Worm (Caenorhabditis elegans) whole organism, young adult: ENCODE measurements around the gene ttc-17.

Experiments
- B0336.3 ChIP-seq: fragments of 200-800 bp; sonication (Bioruptor generic); IDR thresholded peaks from 2 replicates; pipeline ENCODE4 v1.3.6; 2022; ENCODE audit warnings: missing genetic modification characterization, missing compliant biosample characterization
- C17E4.6 ChIP-seq: fragments of 200-800 bp; sonication (Bioruptor generic); IDR thresholded peaks from 2 replicates; pipeline ENCODE4 v1.3.6; 2022; ENCODE audit warnings: missing genetic modification reagents, missing genetic modification characterization, missing compliant biosample characterization
- F22D6.2 ChIP-seq: sonication (generic microtip); optimal IDR thresholded peaks from 2 replicates; lab custom pipeline; 2016; ENCODE audit warnings: mild to moderate bottlenecking, missing genetic modification characterization, missing compliant biosample characterization
- F55B11.4 ChIP-seq: sonication (generic microtip); optimal IDR thresholded peaks from 2 replicates; lab custom pipeline; 2016; ENCODE audit warnings: missing compliant biosample characterization, missing genetic modification characterization, borderline replicate concordance; ENCODE audit not compliant: insufficient read depth
- F57C9.4 ChIP-seq: sonication (generic microtip); optimal IDR thresholded peaks from 2 replicates; lab custom pipeline; 2017; ENCODE audit warnings: mild to moderate bottlenecking, missing genetic modification characterization, missing compliant biosample characterization
- T26A5.8 ChIP-seq: sonication (generic microtip); optimal IDR thresholded peaks from 2 replicates; lab custom pipeline; 2016; ENCODE audit warnings: missing genetic modification characterization, missing compliant biosample characterization
- Y53G8AR.9 ChIP-seq: fragments of 200-800 bp; sonication (Bioruptor generic); conservative IDR thresholded peaks from 2 replicates; pipeline ENCODE4 v1.3.6; 2022; ENCODE audit warnings: missing genetic modification reagents, missing genetic modification characterization, missing compliant biosample characterization
- Y95B8A.8 ChIP-seq: fragments of 200-800 bp; sonication (Bioruptor generic); IDR thresholded peaks from 2 replicates; pipeline ENCODE4 v1.3.6; 2022; ENCODE audit warnings: missing genetic modification reagents, missing genetic modification characterization, missing compliant biosample characterization
- ZK185.1 ChIP-seq: sonication (generic microtip); optimal IDR thresholded peaks from 2 replicates; lab custom pipeline; 2016; ENCODE audit warnings: mild to moderate bottlenecking, missing genetic modification characterization, missing compliant biosample characterization; ENCODE audit not compliant: poor library complexity, severe bottlenecking
- bed-1 ChIP-seq: fragments of 200-800 bp; sonication (Bioruptor generic); IDR thresholded peaks from 2 replicates; pipeline ENCODE4 v1.3.6; 2022; ENCODE audit warnings: missing genetic modification reagents, missing genetic modification characterization, missing compliant biosample characterization
- cebp-2 ChIP-seq: fragments of 200-800 bp; sonication (Bioruptor generic); IDR thresholded peaks from 2 replicates; pipeline ENCODE4 v1.3.6; 2022; ENCODE audit warnings: missing genetic modification characterization, missing compliant biosample characterization
- ceh-100 ChIP-seq: fragments of 200-800 bp; sonication (Bioruptor generic); IDR thresholded peaks from 2 replicates; pipeline ENCODE4 v1.3.6; 2022; ENCODE audit warnings: missing genetic modification reagents, missing genetic modification characterization, missing compliant biosample characterization
- ceh-40 ChIP-seq: fragments of 200-800 bp; sonication (Bioruptor generic); IDR thresholded peaks from 2 replicates; pipeline ENCODE4 v1.3.6; 2022; ENCODE audit warnings: missing genetic modification characterization, missing compliant biosample characterization
- ceh-58 ChIP-seq: fragments of 200-800 bp; sonication (Bioruptor generic); IDR thresholded peaks from 2 replicates; pipeline ENCODE4 v1.3.6; 2022; ENCODE audit warnings: missing genetic modification characterization, missing compliant biosample characterization
- die-1 ChIP-seq: sonication (generic microtip); optimal IDR thresholded peaks from 2 replicates; lab custom pipeline; 2016; ENCODE audit warnings: missing genotype, mild to moderate bottlenecking, missing genetic modification characterization, missing compliant biosample characterization
- dox-1 ChIP-seq: fragments of 200-800 bp; sonication (Bioruptor generic); IDR thresholded peaks from 2 replicates; pipeline ENCODE4 v1.3.6; 2022; ENCODE audit warnings: missing genetic modification reagents, missing genetic modification characterization, missing compliant biosample characterization
- efl-1 ChIP-seq: fragments of 150-350 bp; optimal IDR thresholded peaks from 2 replicates; lab custom pipeline; 2014; ENCODE audit warnings: missing biosample characterization, missing genetic modification reagents, missing genetic modification characterization
- egl-44 ChIP-seq: fragments of 200-800 bp; sonication (Bioruptor generic); IDR thresholded peaks from 2 replicates; pipeline ENCODE4 v1.3.6; 2022; ENCODE audit warnings: missing genetic modification reagents, missing genetic modification characterization, missing compliant biosample characterization
- ets-4 ChIP-seq: fragments of 200-800 bp; sonication (Bioruptor generic); optimal IDR thresholded peaks from 2 replicates; lab custom pipeline; 2018; ENCODE audit warnings: mild to moderate bottlenecking, missing genetic modification characterization, missing compliant biosample characterization
- gei-17 ChIP-seq: fragments of 200-800 bp; sonication (Bioruptor generic); optimal IDR thresholded peaks from 2 replicates; lab custom pipeline; 2018; ENCODE audit warnings: mild to moderate bottlenecking, missing genetic modification characterization, missing compliant biosample characterization
- hlh-12 ChIP-seq: sonication (generic microtip); optimal IDR thresholded peaks from 2 replicates; lab custom pipeline; 2016; ENCODE audit warnings: missing genetic modification characterization, missing compliant biosample characterization
- hmg-20 ChIP-seq: fragments of 200-800 bp; sonication (Bioruptor generic); IDR thresholded peaks from 2 replicates; pipeline ENCODE4 v1.3.6; 2022; ENCODE audit warnings: missing genetic modification reagents, missing genetic modification characterization, missing compliant biosample characterization
- let-526 ChIP-seq: fragments of 200-800 bp; sonication (Bioruptor generic); IDR thresholded peaks from 2 replicates; pipeline ENCODE4 v1.3.6; 2022; ENCODE audit warnings: missing genetic modification reagents, missing genetic modification characterization, missing compliant biosample characterization
- let-607 ChIP-seq, 2 experiments: fragments of 200-800 bp in 1 of 2; sonication (Bioruptor generic) in 1 of 2; sonication (generic microtip) in 1 of 2; optimal IDR thresholded peaks; 2 replicates each; lab custom pipeline; 2016 to 2018; ENCODE audit warnings: mild to moderate bottlenecking in 2 of 2, missing compliant biosample characterization in 2 of 2, missing genetic modification characterization in 2 of 2, moderate library complexity in 2 of 2, missing genotype in 1 of 2
- lsl-1 ChIP-seq: fragments of 200-800 bp; sonication (Bioruptor generic); optimal IDR thresholded peaks from 2 replicates; lab custom pipeline; 2018; ENCODE audit warnings: mild to moderate bottlenecking, missing genetic modification characterization, moderate library complexity, missing compliant biosample characterization
- madf-10 ChIP-seq: sonication (generic microtip); optimal IDR thresholded peaks from 2 replicates; lab custom pipeline; 2016; ENCODE audit warnings: mild to moderate bottlenecking, missing genetic modification characterization, missing compliant biosample characterization
- madf-3 ChIP-seq: fragments of 200-800 bp; sonication (Bioruptor generic); IDR thresholded peaks from 2 replicates; pipeline ENCODE4 v1.3.6; 2022; ENCODE audit warnings: missing genetic modification reagents, missing genetic modification characterization, missing compliant biosample characterization
- madf-8 ChIP-seq: fragments of 200-800 bp; sonication (Bioruptor generic); conservative IDR thresholded peaks from 2 replicates; pipeline ENCODE4 v1.3.6; 2022; ENCODE audit warnings: missing genetic modification reagents, missing genetic modification characterization, missing compliant biosample characterization
- mes-4 ChIP-seq: sonication (generic microtip); optimal IDR thresholded peaks from 2 replicates; lab custom pipeline; 2016; ENCODE audit warnings: missing genotype, missing genetic modification characterization, missing compliant biosample characterization
- nfya-2 ChIP-seq: fragments of 200-800 bp; sonication (Bioruptor generic); IDR thresholded peaks from 2 replicates; pipeline ENCODE4 v1.3.6; 2022; ENCODE audit warnings: missing genetic modification reagents, missing genetic modification characterization, missing compliant biosample characterization
- nhr-120 ChIP-seq: fragments of 200-800 bp; sonication (Bioruptor generic); IDR thresholded peaks from 2 replicates; pipeline ENCODE4 v1.3.6; 2022; ENCODE audit warnings: missing genetic modification characterization, missing compliant biosample characterization
- nhr-90 ChIP-seq: sonication (generic microtip); optimal IDR thresholded peaks from 2 replicates; lab custom pipeline; 2016; ENCODE audit warnings: missing genotype, mild to moderate bottlenecking, missing genetic modification characterization, missing compliant biosample characterization
- pha-4 ChIP-seq: fragments of 150-350 bp; sonication (generic microtip); optimal IDR thresholded peaks from 2 replicates; lab custom pipeline; 2014; ENCODE audit warnings: missing biosample characterization, missing genetic modification reagents, missing genetic modification characterization
- sdz-38 ChIP-seq: sonication (generic microtip); optimal IDR thresholded peaks from 2 replicates; lab custom pipeline; 2016; ENCODE audit warnings: missing genotype, missing genetic modification characterization, missing compliant biosample characterization
- sptf-2 ChIP-seq: fragments of 200-800 bp; sonication (Bioruptor generic); optimal IDR thresholded peaks from 2 replicates; lab custom pipeline; 2018; ENCODE audit warnings: mild to moderate bottlenecking, missing genetic modification characterization, missing compliant biosample characterization
- tlf-1 ChIP-seq: fragments of 200-800 bp; sonication (Bioruptor generic); optimal IDR thresholded peaks from 2 replicates; lab custom pipeline; 2018; ENCODE audit warnings: mild to moderate bottlenecking, missing genetic modification characterization, missing compliant biosample characterization
- zfh-2 ChIP-seq: fragments of 200-800 bp; sonication (Bioruptor generic); conservative IDR thresholded peaks from 2 replicates; pipeline ENCODE4 v1.3.6; 2022; ENCODE audit warnings: missing genetic modification reagents, missing genetic modification characterization, missing compliant biosample characterization
- ztf-18 ChIP-seq: sonication (generic microtip); optimal IDR thresholded peaks from 2 replicates; lab custom pipeline; 2016; ENCODE audit warnings: missing genotype, mild to moderate bottlenecking, missing genetic modification characterization, missing compliant biosample characterization
- ztf-3 ChIP-seq: fragments of 200-800 bp; sonication (Bioruptor generic); optimal IDR thresholded peaks from 2 replicates; lab custom pipeline; 2018; ENCODE audit warnings: mild to moderate bottlenecking, missing genetic modification characterization, missing compliant biosample characterization

ttc-17 gene

DNA sequence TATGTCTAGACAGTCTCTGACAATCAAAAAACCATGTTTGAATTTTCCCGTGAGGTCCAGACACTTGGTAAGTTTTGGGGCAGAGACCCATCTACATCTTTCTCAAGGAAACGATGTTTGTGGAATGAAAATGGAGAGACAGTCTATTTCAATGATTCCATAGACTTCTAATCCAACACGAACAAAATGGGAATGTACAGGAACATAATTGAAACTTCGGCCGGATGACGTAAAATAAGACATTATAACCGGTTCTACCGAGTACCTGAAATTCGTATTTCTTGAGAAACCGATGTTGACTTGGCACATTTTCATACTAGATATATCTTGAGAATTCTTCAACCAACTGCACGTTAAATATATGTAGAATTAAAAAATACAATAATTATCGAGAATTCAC lies 31.3 kb downstream of the ttc-17 start, which contains the start of gene str-87:
Gene str-87, minus strand, starts transcription at position 101 of the 400 bp plus-strand sequence.
- TF ChIP-seq F55B11.4 (tag; lab: Kevin White, UChicago) (no peak), egl-44 (GFP tag; lab: Robert Waterston, UW) (no peak), F22D6.2 (tag; lab: Kevin White, UChicago) (no peak), efl-1 (GFP tag; lab: Kevin White, UChicago) (no peak), zfh-2 (GFP tag; lab: Robert Waterston, UW) (no peak), ceh-40 (GFP tag; lab: Robert Waterston, UW) (no peak), madf-3 (GFP tag; lab: Robert Waterston, UW) (no peak), madf-10 (no peak), B0336.3 (GFP tag; lab: Robert Waterston, UW) (no peak), ztf-3 (GFP tag; lab: Kevin White, UChicago) (no peak), gei-17 (GFP tag; lab: Kevin White, UChicago) (no peak), hlh-12 (tag; lab: Kevin White, UChicago) (no peak), sptf-2 (GFP tag; lab: Kevin White, UChicago) (no peak), nhr-90 (no peak)

DNA sequence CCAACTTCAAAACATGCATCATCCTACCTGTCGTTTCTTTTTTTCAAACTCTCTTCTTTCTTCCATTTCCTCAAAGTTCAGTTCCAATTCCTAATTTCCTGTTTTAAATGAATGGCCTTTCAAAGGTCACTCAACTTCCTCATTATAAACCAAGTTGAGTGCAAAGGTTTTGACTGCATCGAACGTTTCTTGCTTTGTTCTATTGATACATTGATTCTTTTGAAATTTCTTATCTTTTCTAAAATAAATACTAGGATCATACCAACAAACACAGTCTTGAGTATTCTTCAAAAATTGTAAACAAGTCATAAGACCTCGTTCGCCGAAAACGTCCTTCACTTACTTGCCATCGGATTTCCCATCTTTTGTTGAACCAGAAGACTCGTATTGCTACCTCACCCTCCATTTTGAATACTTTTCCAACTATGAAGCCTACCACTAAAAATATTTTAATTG lies 33.4 kb downstream of the ttc-17 start, which contains the start of gene F59E11.7:
Gene F59E11.7, plus strand, starts transcription at position 51 of the 456 bp plus-strand sequence.
- no peak for TF ChIP-seq F57C9.4 (tag; lab: Kevin White, UChicago)
- TF ChIP-seq Y95B8A.8 (GFP tag; lab: Robert Waterston, UW): no peak
- TF ChIP-seq nhr-120 (GFP tag; lab: Robert Waterston, UW): no peak

DNA sequence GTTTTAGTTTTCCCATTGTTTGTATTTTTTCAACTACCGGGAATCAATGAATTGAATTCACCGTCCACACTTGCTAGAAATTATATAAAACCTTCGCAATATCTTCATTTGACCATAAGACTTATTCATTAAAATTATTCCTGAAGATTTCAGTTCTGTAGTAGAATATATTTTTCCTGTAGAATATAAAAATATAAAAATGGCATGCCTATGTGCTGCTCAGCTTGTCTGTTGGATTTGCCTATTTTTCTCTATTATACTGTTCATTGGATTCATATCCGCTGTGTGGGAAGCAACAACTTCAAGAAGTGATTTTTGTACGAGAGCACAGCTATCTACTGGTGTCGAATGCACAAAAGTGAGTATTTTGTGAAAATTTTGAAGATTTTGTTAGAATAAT lies 34.8 kb downstream of the ttc-17 start, which contains the start of gene F59E11.6:
Gene F59E11.6, plus strand, starts transcription at position 111 of the 400 bp plus-strand sequence.
- TF ChIP-seq T26A5.8 (tag; lab: Kevin White, UChicago) (no peak), let-607 (tag; optimal IDR thresholded peaks at IDR 0.05; lab: Kevin White, UChicago) (no peak), hmg-20 (no peak), pha-4 (tag; lab: Kevin White, UChicago) (no peak), tlf-1 (GFP tag; lab: Kevin White, UChicago) (no peak), madf-8 (no peak), die-1 (tag; lab: Kevin White, UChicago) (no peak), lsl-1 (GFP tag; lab: Kevin White, UChicago) (no peak), ceh-58 (no peak), hlh-12 (tag; lab: Kevin White, UChicago) (no peak)

DNA sequence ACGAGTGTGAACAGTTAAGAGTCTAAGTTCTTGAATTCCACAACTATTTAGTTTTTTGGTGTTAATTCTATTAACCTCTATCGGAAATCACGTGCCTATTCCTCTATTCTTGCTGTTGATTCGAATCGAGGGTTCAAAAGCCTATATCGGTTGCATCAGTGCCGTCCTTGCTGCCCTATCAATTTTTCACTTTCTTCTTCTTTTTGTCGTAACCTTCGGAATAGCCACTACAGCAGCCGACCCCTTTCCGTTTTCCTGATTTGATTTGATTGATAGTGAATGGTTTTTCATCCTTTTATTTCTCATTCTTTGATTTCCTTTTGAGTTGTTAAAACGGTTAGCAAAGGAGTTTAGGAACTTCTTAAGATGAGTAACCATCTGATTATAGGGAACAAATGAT lies 37.4 kb downstream of the ttc-17 start:
- no peak for TF ChIP-seq hmg-20
- no peak for TF ChIP-seq ZK185.1 (tag; lab: Kevin White, UChicago)
- no peak for TF ChIP-seq C17E4.6 (GFP tag; lab: Robert Waterston, UW)
- TF ChIP-seq cebp-2 (GFP tag; lab: Robert Waterston, UW): no peak
- no peak for TF ChIP-seq bed-1 (GFP tag; lab: Robert Waterston, UW)
- no peak for TF ChIP-seq nfya-2
- no peak for TF ChIP-seq Y53G8AR.9 (GFP tag; lab: Robert Waterston, UW)
- TF ChIP-seq ceh-100 (GFP tag; lab: Robert Waterston, UW): no peak
- TF ChIP-seq dox-1 (GFP tag; lab: Robert Waterston, UW): no peak
- no peak for TF ChIP-seq gei-17 (GFP tag; lab: Kevin White, UChicago)
- no peak for TF ChIP-seq ztf-18
- TF ChIP-seq mes-4: no peak
- no peak for TF ChIP-seq ets-4 (GFP tag; lab: Kevin White, UChicago)
- TF ChIP-seq sdz-38 (tag; lab: Kevin White, UChicago): no peak
- TF ChIP-seq ceh-58: no peak
- no peak for TF ChIP-seq let-526 (GFP tag; lab: Robert Waterston, UW)
- TF ChIP-seq pha-4 (tag; lab: Kevin White, UChicago): no peak
